Fruit fly (Drosophila melanogaster) whole organism, larva: ENCODE data around the gene CG8891.

Experiments used
- noc ChIP-seq: fragments of 200-800 bp; sonication (Bioruptor generic); optimal IDR thresholded peaks from 3 replicates; lab custom pipeline; 2019; ENCODE audit warnings: missing biosample characterization, mild to moderate bottlenecking, missing genetic modification characterization, moderate library complexity

The CG8891 gene

DNA sequence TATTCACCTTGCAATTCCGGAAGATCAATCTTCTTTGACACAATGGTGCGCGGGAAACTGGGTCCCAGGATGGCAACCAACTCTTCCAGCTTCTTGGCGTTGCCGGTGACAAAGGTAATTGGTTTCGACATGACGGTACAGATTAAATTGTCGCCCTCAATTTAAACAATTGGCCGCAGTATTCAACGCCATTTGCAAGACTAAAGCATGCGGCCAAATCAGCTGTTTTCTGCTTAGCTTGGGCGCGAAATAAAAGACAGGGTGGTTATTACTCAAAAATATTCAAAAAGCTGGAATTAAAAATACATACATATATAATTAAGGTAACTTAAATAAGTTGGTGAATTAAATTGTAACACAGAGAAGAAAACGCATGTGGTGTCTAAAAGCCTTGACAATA lies at the start of gene CG8891:
CG8891 (minus strand) TSS at position 242 of the 400 bp plus-strand sequence.
- TF ChIP-seq noc (tag; lab: Kevin White, UChicago) = no peak

DNA sequence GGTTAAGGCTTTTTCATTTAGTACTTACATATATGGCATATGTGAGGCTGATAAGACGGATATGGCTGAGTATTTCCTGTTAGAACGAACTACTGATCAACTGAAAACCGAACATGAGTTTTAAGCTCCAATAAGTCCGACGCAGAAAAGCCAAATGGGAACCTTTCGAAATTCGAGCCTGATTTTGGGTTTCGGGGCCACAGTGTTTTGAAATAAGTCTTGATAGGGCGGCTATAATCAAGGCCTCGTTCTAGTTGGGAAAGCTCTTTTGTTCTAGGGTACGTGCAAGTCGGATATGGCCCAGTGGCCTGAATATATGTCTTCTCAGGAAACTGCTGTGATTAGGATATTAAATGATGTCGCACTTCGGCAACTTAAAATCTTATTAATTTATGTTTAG lies 48.9 kb upstream of the CG8891 start, which contains the start of gene vkg:
vkg (minus strand) TSS at position 101 of the 400 bp plus-strand sequence.
- TF ChIP-seq noc (tag; lab: Kevin White, UChicago) = no peak

DNA sequence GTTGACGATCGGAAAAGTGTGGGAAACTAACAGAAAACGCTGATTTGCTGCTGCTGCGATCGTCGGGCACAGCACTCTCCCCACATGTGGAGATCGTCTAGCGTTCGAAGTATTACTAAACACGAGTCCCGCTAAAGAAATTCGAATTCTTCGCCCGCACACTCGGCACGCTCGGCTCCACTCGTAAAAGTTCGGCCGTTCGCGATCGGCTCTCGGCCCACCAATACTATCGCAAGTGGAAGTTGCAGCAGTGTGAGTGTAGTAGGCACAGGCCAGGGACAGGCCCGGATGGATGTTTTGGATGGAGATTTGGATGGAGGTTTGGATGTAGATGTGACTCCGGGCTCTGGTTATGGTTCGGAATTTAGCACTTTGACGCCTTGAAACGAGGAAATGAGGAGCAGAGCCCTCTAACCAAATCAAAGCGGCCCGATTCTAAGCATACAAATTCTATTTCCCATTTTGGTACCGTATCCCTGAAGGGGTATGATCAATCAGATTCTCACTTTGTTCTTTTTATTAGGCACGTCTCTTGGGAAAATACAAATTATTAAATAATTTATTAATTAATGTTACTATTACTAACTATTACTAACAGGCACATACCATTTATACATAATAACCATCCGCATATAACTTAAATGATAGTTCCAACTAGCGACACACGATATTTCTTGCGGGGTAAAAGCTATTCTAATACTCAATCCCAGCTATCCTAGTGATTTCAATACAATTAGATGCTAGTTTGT lies 48.3 kb upstream of the CG8891 start:
- peak; percentile 52 for TF ChIP-seq noc (tag; lab: Kevin White, UChicago)

DNA sequence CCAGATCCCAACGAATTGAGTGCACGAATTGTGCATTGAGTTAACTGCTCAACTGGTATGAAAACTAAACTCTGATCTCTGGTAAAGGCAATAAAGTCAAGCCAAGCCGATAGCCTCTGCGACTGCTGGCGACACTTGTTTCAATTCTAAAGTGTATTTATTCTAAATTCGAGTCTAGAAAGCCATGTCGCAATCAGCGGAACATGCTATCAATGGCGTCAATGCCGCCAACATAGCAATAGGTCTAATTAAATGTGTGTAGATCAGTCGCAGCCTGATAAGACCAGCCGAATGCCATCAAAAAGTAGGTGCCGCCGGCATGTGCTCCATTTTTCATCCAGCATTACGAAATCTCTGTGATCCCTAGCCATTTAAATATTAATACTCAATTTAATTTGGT lies 46.4 kb upstream of the CG8891 start:
- peak; percentile 74 for TF ChIP-seq noc (tag; lab: Kevin White, UChicago)

DNA sequence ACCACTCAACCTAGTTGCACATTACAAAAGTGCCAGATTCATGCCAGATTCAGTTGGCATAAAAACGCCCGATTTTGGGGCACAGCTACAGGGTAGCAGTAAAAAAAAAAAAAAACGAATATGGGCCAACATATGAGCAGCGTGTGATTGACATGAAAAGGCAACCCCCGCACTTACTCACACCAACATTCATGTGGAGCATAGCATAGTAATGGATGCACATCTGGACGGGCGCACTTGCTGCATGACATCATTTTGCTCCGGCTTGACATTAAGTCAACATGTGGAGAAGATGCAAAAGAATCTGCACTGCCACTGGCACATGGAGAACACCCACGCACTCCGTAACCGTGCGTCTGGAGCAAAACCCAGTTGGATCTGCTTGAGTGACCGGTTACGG lies 43.4 kb upstream of the CG8891 start:
- TF ChIP-seq noc (tag; lab: Kevin White, UChicago) = no peak

DNA sequence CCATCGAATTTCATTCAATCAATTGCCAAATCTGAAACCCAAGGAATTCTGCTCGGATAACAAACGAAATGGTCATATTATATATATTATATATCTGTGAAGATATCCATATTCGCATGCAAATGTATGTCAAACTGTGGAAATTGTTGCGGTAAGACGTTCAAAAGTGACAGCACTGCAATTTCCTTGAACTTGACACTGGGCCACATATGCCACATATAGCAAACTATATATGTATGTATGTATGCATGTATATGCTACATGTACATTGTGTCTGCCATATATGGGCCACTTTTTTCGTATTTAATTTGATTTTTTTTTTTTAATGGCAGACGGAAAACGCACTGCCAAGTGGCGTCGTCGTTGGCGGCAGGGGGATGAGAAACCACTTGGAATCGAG lies 41.3 kb upstream of the CG8891 start:
- TF ChIP-seq noc (tag; lab: Kevin White, UChicago) = no peak

DNA sequence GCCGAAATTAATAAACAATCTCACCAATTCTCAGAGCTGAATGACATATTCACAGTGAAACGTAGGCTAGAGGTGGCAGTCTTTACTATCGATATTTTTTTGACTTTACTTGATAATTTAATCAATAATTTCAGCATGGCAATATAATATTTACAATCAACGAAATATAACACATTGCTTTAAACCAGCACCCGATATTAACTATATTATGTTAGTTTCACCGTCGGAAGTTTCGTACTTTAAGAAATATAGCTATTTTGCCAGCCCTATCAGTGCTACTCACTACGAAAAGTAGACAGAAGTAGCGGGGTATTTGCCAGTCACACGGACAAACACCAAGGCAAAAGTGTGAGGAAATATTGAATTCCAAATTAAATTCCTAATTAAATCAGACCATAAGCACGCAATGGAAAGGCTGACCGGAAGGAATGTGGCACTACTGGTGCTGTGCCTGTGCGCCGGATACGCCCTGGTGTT lies 31.6 kb upstream of the CG8891 start, which contains the start of the genes CG31917, Tfb5 and SelT:
CG31917 (minus strand) TSS at position 51 of the 477 bp plus-strand sequence.
Tfb5 (minus strand) TSS at position 51 of the 477 bp plus-strand sequence.
SelT (plus strand) TSS at position 139 of the 477 bp plus-strand sequence.
- TF ChIP-seq noc (tag; lab: Kevin White, UChicago) = peak; percentile 78

DNA sequence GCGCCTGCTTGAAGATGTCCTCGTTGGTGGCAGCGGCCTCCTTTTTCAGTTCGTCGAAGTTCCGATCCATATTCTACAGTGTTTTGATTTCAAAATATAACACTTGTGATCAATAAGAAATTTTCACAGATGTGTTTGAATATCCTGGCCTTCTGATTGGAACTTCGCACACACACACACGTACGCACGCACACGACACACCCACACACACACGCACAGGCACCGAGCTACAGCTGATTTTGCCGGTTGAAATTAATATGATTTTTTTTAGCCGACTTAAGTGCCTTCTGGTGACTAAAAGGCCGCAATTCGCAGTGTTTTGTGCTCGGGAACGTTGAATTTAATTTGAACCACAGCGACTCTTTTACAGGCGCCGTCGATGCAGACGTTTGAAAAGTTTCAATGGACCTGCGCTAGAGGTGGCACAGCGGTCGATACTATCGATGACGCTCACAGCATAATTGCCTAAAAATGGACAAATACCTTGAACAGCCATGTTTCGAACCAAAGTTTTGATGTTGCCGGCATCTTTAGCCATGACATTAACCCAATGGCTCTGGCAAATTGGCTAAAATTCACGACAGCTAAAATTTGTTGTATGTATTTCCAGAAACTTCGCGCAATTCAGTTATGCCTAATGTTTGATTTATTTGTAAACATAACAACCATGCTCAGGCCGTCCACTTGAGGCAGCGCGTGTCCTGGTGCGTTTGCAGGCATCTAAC lies 30.3 kb upstream of the CG8891 start, which contains the start of gene Rtnl1:
Rtnl1 (minus strand) TSS at position 415 of the 725 bp plus-strand sequence.
- TF ChIP-seq noc (tag; lab: Kevin White, UChicago) = peak; percentile 42

DNA sequence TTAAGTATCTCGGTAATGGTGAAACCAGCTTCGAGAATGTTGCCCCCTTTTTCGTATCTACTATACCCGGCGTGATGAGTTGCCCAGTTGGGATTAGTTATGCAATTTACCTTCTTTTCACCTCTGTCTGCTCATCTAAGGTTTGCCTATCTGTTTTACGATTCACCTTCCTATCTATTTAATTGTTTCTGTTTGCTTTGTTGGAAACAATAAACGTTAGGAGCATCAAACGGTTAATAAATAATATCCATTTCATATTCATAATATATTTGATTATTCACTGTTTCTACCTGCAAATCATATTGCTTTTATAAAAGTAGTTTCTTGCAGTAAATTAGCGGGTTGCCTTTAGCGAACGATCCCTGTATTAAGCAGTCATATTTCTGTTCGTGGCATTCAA lies 28.1 kb upstream of the CG8891 start:
- peak; percentile 81 for TF ChIP-seq noc (tag; lab: Kevin White, UChicago)

DNA sequence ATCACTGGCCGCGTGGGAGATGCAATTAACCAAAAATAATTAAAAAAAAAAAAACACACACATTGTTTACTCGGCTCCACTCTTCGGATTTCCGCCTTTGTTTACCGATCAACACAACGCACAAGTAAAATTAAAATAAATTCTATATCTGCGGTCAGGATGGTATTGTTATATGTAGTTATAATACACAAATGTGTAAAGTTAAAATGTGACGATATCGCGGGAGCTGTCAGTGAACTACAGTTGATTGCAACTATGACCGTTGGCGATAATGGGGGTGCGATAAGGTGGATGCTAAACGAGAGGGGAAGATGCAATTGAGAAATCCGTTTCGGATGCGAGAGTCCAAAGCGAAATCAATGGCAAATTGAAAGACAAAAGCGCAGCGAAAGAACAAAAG lies 27.1 kb upstream of the CG8891 start:
- no peak for TF ChIP-seq noc (tag; lab: Kevin White, UChicago)

DNA sequence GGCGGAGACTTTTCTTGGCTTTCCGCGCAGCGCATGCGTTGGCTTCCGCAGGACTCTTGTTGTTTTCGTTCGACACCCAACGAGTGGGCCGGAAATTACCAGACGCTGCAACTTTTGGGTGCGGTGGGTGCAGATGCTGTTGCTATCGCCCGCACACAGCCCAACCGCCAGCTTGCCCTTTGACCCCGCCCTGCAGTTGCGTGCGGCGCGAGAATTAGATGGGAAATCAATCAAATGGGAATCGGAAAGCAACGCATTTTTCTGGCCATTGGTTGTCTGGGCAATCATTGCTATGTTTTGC lies 26.2 kb upstream of the CG8891 start:
- TF ChIP-seq noc (tag; lab: Kevin White, UChicago) = no peak

DNA sequence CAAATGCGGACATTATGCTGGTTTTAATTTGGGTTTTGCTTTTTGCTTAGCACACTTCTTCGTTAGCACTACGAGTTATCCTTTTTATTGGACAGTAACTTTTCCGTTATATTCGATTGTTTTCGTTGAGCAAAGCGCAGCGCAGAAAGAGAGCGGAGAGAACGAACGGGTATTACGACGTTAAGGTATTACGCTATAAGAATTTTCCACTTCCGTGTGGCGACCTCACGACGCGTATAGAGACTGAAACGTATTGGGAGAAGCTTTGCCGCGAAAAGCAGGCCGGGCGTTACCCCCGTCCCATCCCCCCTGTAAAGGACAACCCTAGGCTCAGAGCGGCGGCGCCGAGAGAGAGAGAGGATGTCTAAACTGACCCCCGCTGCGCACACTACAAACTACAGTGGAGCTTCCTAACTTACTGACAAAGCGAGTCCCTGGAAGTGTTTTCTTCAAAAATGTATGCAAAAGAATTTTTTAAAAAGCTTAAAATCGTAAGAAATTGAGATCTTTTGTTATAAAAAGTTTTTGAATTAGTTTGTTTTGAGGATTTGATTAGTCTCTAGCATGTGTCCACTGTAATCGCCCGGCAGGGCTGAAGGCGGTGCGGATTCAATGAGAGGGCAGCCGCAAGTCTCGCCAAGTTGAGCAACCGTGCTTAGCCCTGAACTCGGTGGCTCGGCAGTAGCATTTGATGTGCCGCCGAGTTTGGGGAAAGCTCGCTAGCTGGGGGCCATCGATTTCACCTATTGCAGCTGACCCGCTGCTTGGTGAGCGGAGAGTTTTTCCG lies 25.7 kb upstream of the CG8891 start:
- peak; percentile 87 for TF ChIP-seq noc (tag; lab: Kevin White, UChicago)

DNA sequence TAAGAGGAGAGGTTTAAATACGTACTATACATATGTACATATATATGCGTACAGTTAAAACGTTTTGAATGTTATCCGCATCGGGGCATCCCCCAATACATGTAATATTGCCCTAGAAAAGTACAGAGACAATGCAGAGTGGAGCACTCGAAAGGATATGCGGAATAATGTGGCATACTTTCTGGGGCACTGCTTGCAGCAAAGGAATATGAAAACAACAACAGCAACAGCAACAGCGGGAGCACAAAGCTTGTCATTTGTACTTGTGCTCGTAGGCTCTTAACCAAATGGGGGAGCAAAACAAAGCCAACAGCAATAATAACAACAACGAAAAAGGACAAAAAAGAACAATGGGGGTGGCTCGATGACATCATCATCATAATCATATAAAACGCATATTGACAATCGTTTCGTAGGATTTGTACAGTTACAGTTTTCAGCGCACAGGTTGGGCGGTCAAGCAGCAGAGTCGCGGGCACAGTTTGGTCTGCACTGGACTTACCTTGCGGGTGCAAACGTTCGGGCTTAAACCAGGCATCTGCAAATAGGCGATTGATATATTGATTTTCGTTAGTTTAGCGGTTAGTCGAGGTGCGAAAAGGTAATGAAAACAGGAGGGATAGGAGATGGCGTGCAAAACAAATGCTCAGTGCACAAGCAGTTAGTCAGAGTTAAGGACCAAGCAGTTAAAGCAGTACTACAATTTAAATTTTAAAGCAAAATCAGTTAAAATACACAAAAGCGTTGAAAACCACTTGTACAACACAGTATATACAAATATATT lies 24.7 kb upstream of the CG8891 start:
- no peak for TF ChIP-seq noc (tag; lab: Kevin White, UChicago)

DNA sequence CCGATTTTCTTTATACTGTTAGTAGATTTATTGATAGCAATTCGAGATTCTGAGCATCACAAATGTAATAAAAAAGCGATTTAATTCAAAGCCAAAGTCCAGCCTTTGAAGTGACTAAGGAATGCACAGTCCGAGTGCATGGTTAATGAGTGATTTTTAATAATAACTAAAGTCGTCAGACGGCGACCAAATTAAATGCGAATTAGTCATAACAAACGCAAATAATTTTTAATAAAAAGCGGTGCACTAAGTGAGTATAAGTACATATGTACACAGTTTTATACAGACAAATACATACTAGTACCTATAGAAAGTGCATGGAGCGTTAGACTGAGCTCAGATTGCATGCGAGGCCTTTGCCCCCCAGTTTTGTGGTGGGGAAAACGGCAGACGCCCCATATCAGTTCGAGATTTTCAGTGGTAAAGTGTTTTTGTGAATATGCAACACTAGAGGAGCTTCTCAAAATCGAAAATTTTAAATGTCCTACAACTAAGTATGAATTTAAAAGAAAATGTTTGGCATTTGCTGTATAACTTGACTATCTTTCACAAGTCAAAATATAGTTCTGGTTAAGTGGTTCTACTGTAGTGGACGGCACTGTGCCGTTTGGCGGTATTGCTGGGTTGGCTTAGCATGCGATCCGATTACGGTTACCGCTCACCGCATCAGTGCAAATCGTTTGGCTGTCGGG lies 23.7 kb upstream of the CG8891 start:
- TF ChIP-seq noc (tag; lab: Kevin White, UChicago) = no peak
